Worm (Caenorhabditis elegans): ENCODE measurements around the gene C07B5.4.

DNA sequence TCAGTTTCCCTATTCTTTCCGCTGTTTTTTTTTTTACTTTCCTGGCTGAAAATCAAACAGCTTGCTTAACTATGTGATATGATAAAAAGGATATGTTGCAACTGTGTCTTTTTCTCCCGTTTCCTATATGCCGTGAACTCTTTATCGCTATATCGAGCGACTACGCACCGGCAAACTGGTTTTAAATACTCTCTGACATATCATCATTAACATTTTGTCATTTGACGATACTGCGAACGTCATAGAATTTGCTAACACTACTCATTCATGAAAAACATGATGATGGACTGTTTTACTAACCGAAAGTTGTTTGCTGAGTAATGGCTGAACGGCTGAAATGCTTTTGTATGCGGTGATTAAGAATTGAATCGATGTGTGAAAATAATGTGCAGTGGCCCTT is 38.0 kb upstream of the C07B5.4 start:
- TF ChIP-seq him-1 (tag; optimal IDR thresholded peaks at IDR 0.05) (no peak), dao-5 (tag; optimal IDR thresholded peaks at IDR 0.05) (no peak)

Data from whole organism, L4/young adult.